Fruit fly (Drosophila melanogaster) Kc167 (cell line): Measurements from ENCODE around the gene Herc4.

Source experiments
- Myc ChIP-seq: fragments of >200 bp; optimal IDR thresholded peaks from 2 replicates; lab custom pipeline; 2017; ENCODE audit warnings: missing external identifiers
- psq ChIP-seq: fragments of >200 bp; optimal IDR thresholded peaks from 2 replicates; lab custom pipeline; 2017; ENCODE audit warnings: missing external identifiers

DNA sequence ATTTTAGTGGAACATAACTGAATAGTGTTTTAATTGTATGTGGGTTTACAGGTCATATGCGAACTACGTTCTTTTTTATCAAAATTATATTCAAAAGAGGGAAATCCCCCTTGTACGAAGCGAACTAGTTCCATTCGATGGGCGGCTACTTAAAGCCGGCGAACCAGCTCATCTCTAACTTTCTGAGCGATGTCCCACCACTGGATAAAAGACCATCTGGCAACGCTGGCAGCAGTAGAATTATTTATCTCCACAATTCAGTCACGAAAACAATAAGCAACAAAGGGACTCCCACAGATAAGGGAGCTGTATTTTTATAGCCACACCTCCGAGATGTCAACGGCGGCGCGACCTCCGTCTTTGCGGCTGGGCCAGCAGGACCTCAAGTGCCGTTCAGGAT, 17.8 kb upstream of the Herc4 start, which contains the start of gene Rabex-5:
- no peak for TF ChIP-seq psq (lab: Kevin White, UChicago)
- no peak for TF ChIP-seq Myc (lab: Kevin White, UChicago)
